Worm (Caenorhabditis elegans): ENCODE results near the gene nxf-2.
A peak's percentile ranks its signal among the peaks of the same experiment; 100 is the strongest.

The nxf-2 gene

DNA sequence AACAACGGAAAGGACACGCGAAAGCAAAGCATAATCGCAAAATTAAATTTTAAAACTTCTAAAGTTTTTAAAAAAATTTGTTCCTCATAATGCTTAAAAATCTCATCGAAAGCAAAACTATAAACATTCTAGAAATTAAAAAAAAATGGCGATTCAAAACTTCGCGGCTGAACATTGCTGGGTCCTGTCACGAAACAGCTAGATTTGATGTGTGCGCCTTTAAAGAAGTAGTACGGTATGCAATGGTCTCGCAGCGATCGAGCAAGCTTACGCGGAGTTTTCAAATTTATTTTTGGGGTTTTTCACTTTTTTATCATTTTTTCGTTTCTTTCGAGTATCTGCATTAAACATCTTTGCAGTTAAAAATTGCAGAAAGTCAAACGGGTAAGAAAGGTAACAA, 39.4 kb upstream of the nxf-2 start, which contains the start of gene coh-3 (continued):
- peak; percentile 69 for TF ChIP-seq tbp1 (GFP tag; optimal IDR thresholded peaks at IDR 0.05)
- TF ChIP-seq athp-1 (tag; optimal IDR thresholded peaks at IDR 0.05): peak; percentile 25
- no peak for TF ChIP-seq dpff-1 (tag; optimal IDR thresholded peaks at IDR 0.05)
- TF ChIP-seq ceh-100 (GFP tag; IDR thresholded peaks at IDR 0.05): peak; percentile 57; the same call in 1 of the 2 replicates
- no peak for TF ChIP-seq egl-44 (GFP tag; IDR thresholded peaks at IDR 0.05)
- no peak for TF ChIP-seq nhr-80 (tag; optimal IDR thresholded peaks at IDR 0.05)
- TF ChIP-seq lin-54 (GFP tag; optimal IDR thresholded peaks at IDR 0.05): peak; percentile 90
- no peak for TF ChIP-seq egrh-3 (GFP tag; IDR thresholded peaks at IDR 0.05)
- TF ChIP-seq akir-1 (GFP tag; optimal IDR thresholded peaks at IDR 0.05): no peak
- 0 out of 2 replicates have a peak, but pooled peaks have one; percentile 35 for TF ChIP-seq Y95B8A.8 (GFP tag; IDR thresholded peaks at IDR 0.05)
- TF ChIP-seq somi-1 (GFP tag; optimal IDR thresholded peaks at IDR 0.05): no peak
- TF ChIP-seq C17E4.6 (GFP tag; IDR thresholded peaks at IDR 0.05): peak; percentile 78; the same call in 1 of the 2 replicates
- no peak for TF ChIP-seq Y79H2A.3 (GFP tag; conservative IDR thresholded peaks at IDR 0.05)
- TF ChIP-seq lin-40 (tag; optimal IDR thresholded peaks at IDR 0.05): no peak
- no peak for TF ChIP-seq chd-7 (tag; optimal IDR thresholded peaks at IDR 0.05)
- no peak for TF ChIP-seq pha-4 (tag; optimal IDR thresholded peaks at IDR 0.05)
- TF ChIP-seq F23B12.7 (tag; optimal IDR thresholded peaks at IDR 0.05; ENCODE audit: insufficient read depth): peak; percentile 65
- TF ChIP-seq ama-1 (optimal IDR thresholded peaks at IDR 0.05): no peak
- no peak for TF ChIP-seq ama-1 (GFP tag; optimal IDR thresholded peaks at IDR 0.05)
- peak; percentile 88 for TF ChIP-seq ekl-4 (GFP tag; IDR thresholded peaks at IDR 0.05)
- peak; percentile 49; the same call in 1 of the 2 replicates for TF ChIP-seq hmg-1.2 (GFP tag; IDR thresholded peaks at IDR 0.05)
- peak; percentile 88 for TF ChIP-seq tlf-1 (GFP tag; optimal IDR thresholded peaks at IDR 0.05)
- peak in 1 of 3 experiments; percentile 30 for TF ChIP-seq lin-35 (GFP tag; optimal IDR thresholded peaks at IDR 0.05)
- TF ChIP-seq nfya-1 (tag; optimal IDR thresholded peaks at IDR 0.05; ENCODE audit: borderline replicate concordance, insufficient read depth): no peak
- TF ChIP-seq ztf-25 (GFP tag; IDR thresholded peaks at IDR 0.05): no peak
- no peak for TF ChIP-seq ccch-3 (GFP tag; optimal IDR thresholded peaks at IDR 0.05)
- TF ChIP-seq ztf-26 (tag; optimal IDR thresholded peaks at IDR 0.05): no peak
- TF ChIP-seq bed-2 (GFP tag; IDR thresholded peaks at IDR 0.05): no peak
- TF ChIP-seq F49E8.2 (tag; optimal IDR thresholded peaks at IDR 0.05; ENCODE audit: insufficient read depth): peak; percentile 94
- TF ChIP-seq D2030.7 (GFP tag; IDR thresholded peaks at IDR 0.05): peak; percentile 95
- TF ChIP-seq rpc-1 (optimal IDR thresholded peaks at IDR 0.05): no peak
- peak; percentile 1 for TF ChIP-seq rpc-1 (tag; optimal IDR thresholded peaks at IDR 0.05)
- TF ChIP-seq F37B4.10 (GFP tag; IDR thresholded peaks at IDR 0.05): no peak
- no peak for TF ChIP-seq unc-62 (GFP tag; optimal IDR thresholded peaks at IDR 0.05)
- TF ChIP-seq lsl-1 (GFP tag; optimal IDR thresholded peaks at IDR 0.05): peak; percentile 99
- TF ChIP-seq ets-4 (GFP tag; optimal IDR thresholded peaks at IDR 0.05): no peak
- no peak for TF ChIP-seq gei-17 (GFP tag; optimal IDR thresholded peaks at IDR 0.05)
- TF ChIP-seq snpc-1.3 (tag; optimal IDR thresholded peaks at IDR 0.05; ENCODE audit: insufficient read depth): peak; percentile 92
- no peak for TF ChIP-seq rec-8 (tag; optimal IDR thresholded peaks at IDR 0.05)
- peak; percentile 61; the same call in 1 of the 2 replicates for TF ChIP-seq Y53F4B.3 (GFP tag; IDR thresholded peaks at IDR 0.05)
- TF ChIP-seq madf-3 (GFP tag; IDR thresholded peaks at IDR 0.05): peak; percentile 90
- TF ChIP-seq hmg-20 (GFP tag; IDR thresholded peaks at IDR 0.05): no peak
- TF ChIP-seq lin-26 (GFP tag; IDR thresholded peaks at IDR 0.05): no peak
- peak; percentile 81 for TF ChIP-seq dox-1 (GFP tag; IDR thresholded peaks at IDR 0.05)
- TF ChIP-seq F10E7.11 (tag; optimal IDR thresholded peaks at IDR 0.05): no peak
- no peak for TF ChIP-seq zfh-2 (GFP tag; conservative IDR thresholded peaks at IDR 0.05)
- TF ChIP-seq unc-130 (GFP tag; optimal IDR thresholded peaks at IDR 0.05): peak; percentile 59
- TF ChIP-seq ztf-28 (GFP tag; IDR thresholded peaks at IDR 0.05): peak; percentile 53; the same call in 1 of the 2 replicates
- no peak for TF ChIP-seq nhr-179 (tag; optimal IDR thresholded peaks at IDR 0.05)
